Worm (Caenorhabditis elegans): ENCODE results near the gene bcmo-2.

ce11 chrII:3931230-3931629 lies 20.6 kb upstream of the bcmo-2 start:
- TF ChIP-seq efl-1 (GFP tag; optimal IDR thresholded peaks at IDR 0.05) (no peak), T07F8.4 (tag; optimal IDR thresholded peaks at IDR 0.05) (no peak), ZK185.1 (tag; optimal IDR thresholded peaks at IDR 0.05; ENCODE audit: poor library complexity, severe bottlenecking) (no peak), mcd-1 (GFP tag; IDR thresholded peaks at IDR 0.05) (no peak)

All from whole organism, young adult.